Fruit fly (Drosophila melanogaster) whole organism, prepupa: ENCODE data around the gene scpr-C.
A peak's percentile ranks its signal among the peaks of the same experiment; 100 is the strongest.

Source experiments
- Blimp-1 ChIP-seq: fragments of 200-800 bp; sonication (Bioruptor generic); optimal IDR thresholded peaks from 3 replicates; lab custom pipeline; 2017; ENCODE audit warnings: missing biosample characterization, missing genetic modification characterization, mild to moderate bottlenecking, moderate library complexity, missing genetic modification reagents
- CG10631 ChIP-seq: fragments of 200-800 bp; sonication (Bioruptor generic); optimal IDR thresholded peaks from 2 replicates; lab custom pipeline; 2016; ENCODE audit warnings: missing biosample characterization, missing genetic modification characterization
- CG10669 ChIP-seq: fragments of 200-800 bp; sonication (Bioruptor generic); optimal IDR thresholded peaks from 3 replicates; lab custom pipeline; 2018; ENCODE audit warnings: missing biosample characterization, mild to moderate bottlenecking, missing genetic modification characterization, moderate library complexity
- CG11294 ChIP-seq: fragments of 200-800 bp; sonication (Bioruptor generic); IDR thresholded peaks from 2 replicates; pipeline ENCODE4 v1.3.6; 2022; ENCODE audit warnings: missing biosample characterization, missing genetic modification characterization
- CG11762 ChIP-seq: fragments of 200-800 bp; sonication (Bioruptor generic); optimal IDR thresholded peaks from 3 replicates; lab custom pipeline; 2016; ENCODE audit warnings: missing biosample characterization, missing genetic modification characterization; ENCODE audit not compliant: insufficient read depth
- CG15336 ChIP-seq: fragments of 200-800 bp; sonication (Bioruptor generic); IDR thresholded peaks from 2 replicates; pipeline ENCODE4 v1.3.6; 2022; ENCODE audit warnings: missing biosample characterization, missing genetic modification characterization
- CG1621 ChIP-seq: fragments of 200-800 bp; sonication (Bioruptor generic); optimal IDR thresholded peaks from 3 replicates; lab custom pipeline; 2018; ENCODE audit warnings: missing biosample characterization, mild to moderate bottlenecking, missing genetic modification characterization
- CG16779 ChIP-seq: fragments of 200-800 bp; sonication (Bioruptor generic); optimal IDR thresholded peaks from 3 replicates; lab custom pipeline; 2017; ENCODE audit warnings: missing biosample characterization, mild to moderate bottlenecking, missing genetic modification characterization
- CG3032 ChIP-seq: fragments of 200-800 bp; optimal IDR thresholded peaks from 2 replicates; lab custom pipeline; 2019; ENCODE audit warnings: missing biosample characterization, mild to moderate bottlenecking, missing genetic modification characterization, moderate library complexity
- CG31627 ChIP-seq: fragments of 200-800 bp; sonication (Bioruptor generic); optimal IDR thresholded peaks from 3 replicates; lab custom pipeline; 2016; ENCODE audit warnings: missing biosample characterization, missing genetic modification characterization
- CG32006 ChIP-seq: fragments of 200-800 bp; sonication (Bioruptor generic); optimal IDR thresholded peaks from 3 replicates; lab custom pipeline; 2017; ENCODE audit warnings: missing biosample characterization, mild to moderate bottlenecking, missing genetic modification characterization
- CG34406 ChIP-seq: fragments of 200-800 bp; sonication (Bioruptor generic); optimal IDR thresholded peaks from 3 replicates; lab custom pipeline; 2016; ENCODE audit warnings: missing biosample characterization, missing genetic modification characterization
- CG3919 ChIP-seq: fragments of 200-800 bp; sonication (Bioruptor generic); optimal IDR thresholded peaks from 3 replicates; lab custom pipeline; 2016; ENCODE audit warnings: missing biosample characterization, missing genetic modification characterization
- CG6163 ChIP-seq: fragments of 200-800 bp; sonication (Bioruptor generic); IDR thresholded peaks from 3 replicates; pipeline ENCODE4 v1.3.6; 2022; ENCODE audit warnings: missing biosample characterization, missing genetic modification characterization
- CG6276 ChIP-seq: fragments of 200-800 bp; sonication (Bioruptor generic); optimal IDR thresholded peaks from 2 replicates; lab custom pipeline; 2017; ENCODE audit warnings: missing biosample characterization, mild to moderate bottlenecking, missing genetic modification characterization
- CG6792 ChIP-seq: fragments of 200-800 bp; sonication (Bioruptor generic); optimal IDR thresholded peaks from 3 replicates; lab custom pipeline; 2016; ENCODE audit warnings: missing biosample characterization, missing genetic modification characterization
- CG6808 ChIP-seq: fragments of 200-800 bp; sonication (Bioruptor generic); optimal IDR thresholded peaks from 3 replicates; lab custom pipeline; 2017; ENCODE audit warnings: missing biosample characterization, missing genetic modification characterization, mild to moderate bottlenecking, moderate library complexity, missing genetic modification reagents
- CG6854 ChIP-seq: fragments of 200-800 bp; sonication (Bioruptor generic); optimal IDR thresholded peaks from 2 replicates; lab custom pipeline; 2017; ENCODE audit warnings: missing biosample characterization, mild to moderate bottlenecking, missing genetic modification characterization
- CG7368 ChIP-seq: fragments of 200-800 bp; sonication (Bioruptor generic); optimal IDR thresholded peaks from 3 replicates; lab custom pipeline; 2016; ENCODE audit warnings: missing biosample characterization, missing genetic modification characterization
- CG8119 ChIP-seq: fragments of 200-800 bp; sonication (Bioruptor generic); IDR thresholded peaks from 3 replicates; pipeline ENCODE4 v1.3.6; 2022; ENCODE audit warnings: missing biosample characterization, missing genetic modification characterization
- CG8319 ChIP-seq: fragments of 200-800 bp; sonication (Bioruptor generic); optimal IDR thresholded peaks from 3 replicates; lab custom pipeline; 2016; ENCODE audit warnings: missing biosample characterization, missing genetic modification characterization
- CG8632 ChIP-seq: fragments of 200-800 bp; sonication (Bioruptor generic); optimal IDR thresholded peaks from 3 replicates; lab custom pipeline; 2016; ENCODE audit warnings: missing biosample characterization, missing genetic modification characterization
- Eip78C ChIP-seq: fragments of 200-800 bp; sonication (Bioruptor generic); peaks from one replicate; lab custom pipeline; 2016; ENCODE audit warnings: missing biosample characterization, missing genetic modification characterization
- Eip93F ChIP-seq: fragments of 200-800 bp; sonication (Bioruptor generic); optimal IDR thresholded peaks from 2 replicates; lab custom pipeline; 2016; ENCODE audit warnings: missing biosample characterization, mild to moderate bottlenecking, missing genetic modification characterization
- Ets21C ChIP-seq: fragments of 200-800 bp; sonication (Bioruptor generic); optimal IDR thresholded peaks from 3 replicates; lab custom pipeline; 2016; ENCODE audit warnings: missing biosample characterization, missing genetic modification characterization
- Ets96B ChIP-seq: fragments of 200-800 bp; optimal IDR thresholded peaks from 2 replicates; lab custom pipeline; 2019; ENCODE audit warnings: missing biosample characterization, mild to moderate bottlenecking, missing genetic modification characterization, moderate library complexity
- Gug ChIP-seq: fragments of 200-800 bp; sonication (Bioruptor generic); IDR thresholded peaks from 2 replicates; pipeline ENCODE4 v1.3.6; 2022; ENCODE audit warnings: missing biosample characterization, missing genetic modification characterization
- Hr38 ChIP-seq: sonication (Bioruptor generic); optimal IDR thresholded peaks from 2 replicates; lab custom pipeline; 2016; ENCODE audit warnings: missing biosample characterization, missing genetic modification characterization
- Hr39 ChIP-seq: fragments of 200-800 bp; sonication (Bioruptor generic); optimal IDR thresholded peaks from 2 replicates; lab custom pipeline; 2016; ENCODE audit warnings: missing biosample characterization, missing genetic modification characterization
- Hr4 ChIP-seq: fragments of 200-800 bp; sonication (Bioruptor generic); optimal IDR thresholded peaks from 3 replicates; lab custom pipeline; 2016; ENCODE audit warnings: missing biosample characterization, missing genetic modification characterization
- Lpt ChIP-seq: fragments of 200-800 bp; sonication (Bioruptor generic); optimal IDR thresholded peaks from 3 replicates; lab custom pipeline; 2016; ENCODE audit warnings: missing biosample characterization, missing genetic modification characterization
- OdsH ChIP-seq: fragments of 200-800 bp; sonication (Bioruptor generic); optimal IDR thresholded peaks from 3 replicates; lab custom pipeline; 2016; ENCODE audit warnings: missing biosample characterization, missing genetic modification characterization
- Smox ChIP-seq: fragments of 200-800 bp; sonication (Bioruptor generic); optimal IDR thresholded peaks from 3 replicates; lab custom pipeline; 2016; ENCODE audit warnings: missing biosample characterization, missing genetic modification characterization
- Sox102F ChIP-seq: fragments of 200-800 bp; sonication (Bioruptor generic); optimal IDR thresholded peaks from 2 replicates; lab custom pipeline; 2016; ENCODE audit warnings: missing biosample characterization, mild to moderate bottlenecking, missing genetic modification characterization
- Sox15 ChIP-seq: fragments of 200-800 bp; sonication (Bioruptor generic); optimal IDR thresholded peaks from 3 replicates; lab custom pipeline; 2016; ENCODE audit warnings: missing biosample characterization, missing genetic modification characterization
- achi ChIP-seq: fragments of 200-800 bp; sonication (Bioruptor generic); optimal IDR thresholded peaks from 3 replicates; lab custom pipeline; 2016; ENCODE audit warnings: missing biosample characterization, missing genetic modification characterization
- acj6 ChIP-seq: fragments of 200-800 bp; sonication (Bioruptor generic); optimal IDR thresholded peaks from 3 replicates; lab custom pipeline; 2016; ENCODE audit warnings: missing biosample characterization, missing genetic modification characterization
- dac ChIP-seq: fragments of 200-800 bp; sonication (Bioruptor generic); optimal IDR thresholded peaks from 2 replicates; lab custom pipeline; 2017; ENCODE audit warnings: missing biosample characterization, mild to moderate bottlenecking, missing genetic modification characterization
- esn ChIP-seq: fragments of 200-800 bp; sonication (Bioruptor generic); optimal IDR thresholded peaks from 2 replicates; lab custom pipeline; 2016; ENCODE audit warnings: missing biosample characterization, mild to moderate bottlenecking, missing genetic modification characterization, moderate library complexity
- fd59A ChIP-seq: fragments of 200-800 bp; sonication (Bioruptor generic); optimal IDR thresholded peaks from 2 replicates; lab custom pipeline; 2017; ENCODE audit warnings: missing biosample characterization, mild to moderate bottlenecking, missing genetic modification characterization, missing genetic modification reagents
- fd85E ChIP-seq: fragments of 200-800 bp; sonication (Bioruptor generic); optimal IDR thresholded peaks from 3 replicates; lab custom pipeline; 2016; ENCODE audit warnings: missing biosample characterization, missing genetic modification characterization
- fkh ChIP-seq: fragments of 200-800 bp; sonication (Bioruptor generic); optimal IDR thresholded peaks from 3 replicates; lab custom pipeline; 2017; ENCODE audit warnings: missing biosample characterization, mild to moderate bottlenecking, missing genetic modification characterization, moderate library complexity
- lz ChIP-seq: fragments of 200-800 bp; sonication (Bioruptor generic); optimal IDR thresholded peaks from 3 replicates; lab custom pipeline; 2016; ENCODE audit warnings: missing biosample characterization, missing genetic modification characterization
- net ChIP-seq: fragments of 200-800 bp; sonication (Bioruptor generic); optimal IDR thresholded peaks from 3 replicates; lab custom pipeline; 2016; ENCODE audit warnings: missing biosample characterization, missing genetic modification characterization
- pdm3 ChIP-seq: fragments of 200-800 bp; sonication (Bioruptor generic); optimal IDR thresholded peaks from 3 replicates; lab custom pipeline; 2016; ENCODE audit warnings: missing biosample characterization, missing genetic modification characterization
- spab ChIP-seq: fragments of 200-800 bp; sonication (Bioruptor generic); optimal IDR thresholded peaks from 2 replicates; lab custom pipeline; 2017; ENCODE audit warnings: missing biosample characterization, mild to moderate bottlenecking, missing genetic modification characterization, missing genetic modification reagents
- ss ChIP-seq, 2 experiments: fragments of 200-800 bp; sonication (Bioruptor generic); optimal IDR thresholded peaks; 2 replicates in 1 of 2; 3 replicates in 1 of 2; lab custom pipeline; 2017 to 2018; ENCODE audit warnings: mild to moderate bottlenecking in 2 of 2, missing biosample characterization in 2 of 2, missing genetic modification characterization in 2 of 2, moderate library complexity in 1 of 2
- svp ChIP-seq: fragments of 200-800 bp; sonication (Bioruptor generic); peaks from one replicate; lab custom pipeline; 2016; ENCODE audit warnings: missing biosample characterization, missing genetic modification characterization
- topi ChIP-seq: fragments of 200-800 bp; sonication (Bioruptor generic); optimal IDR thresholded peaks from 3 replicates; lab custom pipeline; 2016; ENCODE audit warnings: missing biosample characterization, missing genetic modification characterization
- vri ChIP-seq: fragments of 200-800 bp; sonication (Bioruptor generic); optimal IDR thresholded peaks from 3 replicates; lab custom pipeline; 2016; ENCODE audit warnings: missing biosample characterization, mild to moderate bottlenecking, missing genetic modification characterization

scpr-C gene

dm6 chr3R:11224478-11224877 lies 842 bp upstream of the scpr-C start:
- TF ChIP-seq Ets21C (no peak), acj6 (GFP tag; lab: Kevin White, UChicago) (no peak), Lpt (GFP tag; lab: Kevin White, UChicago) (no peak), spab (GFP tag; lab: Kevin White, UChicago) (no peak), CG6808 (GFP tag; lab: Kevin White, UChicago) (no peak), CG3919 (GFP tag; lab: Kevin White, UChicago) (no peak)
- TF ChIP-seq, all 60 proteins: peak for 0

DNA sequence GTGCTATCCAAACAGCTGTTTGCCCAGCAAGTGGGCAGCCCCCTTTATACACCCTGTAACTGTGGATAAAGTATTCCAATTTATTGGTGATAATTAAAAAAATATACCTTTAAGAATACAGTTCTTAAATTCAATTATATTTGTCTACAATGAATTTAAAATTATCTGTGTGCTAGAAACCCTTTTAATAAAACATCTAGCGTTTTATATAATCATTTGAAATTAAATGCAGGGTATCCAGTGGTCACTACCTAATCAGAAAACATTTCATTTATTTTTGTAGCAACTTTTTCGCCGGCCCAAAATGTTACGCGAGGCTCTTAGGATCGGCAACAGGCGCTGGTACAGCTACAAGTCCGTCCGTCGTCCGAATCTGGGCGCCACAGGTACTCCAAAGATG lies 1.2 kb downstream of the scpr-C start, which contains the start of gene CG17726:
Gene CG17726, plus strand, starts transcription at position 267 of the 400 bp plus-strand sequence.
- TF ChIP-seq CG8632 (GFP tag; lab: Kevin White, UChicago) (peak; percentile 97), esn (peak; percentile 98), lz (GFP tag; lab: Kevin White, UChicago) (peak; percentile 97), acj6 (GFP tag; lab: Kevin White, UChicago) (peak; percentile 97), net (GFP tag; lab: Kevin White, UChicago) (peak; percentile 96), CG10669 (peak; percentile 94), CG15336 (GFP tag; lab: Robert Waterston, UW) (peak; percentile 99), dac (GFP tag; lab: Kevin White, UChicago) (peak; percentile 71), CG6808 (GFP tag; lab: Kevin White, UChicago) (peak; percentile 89), Smox (peak; percentile 97), CG10631 (no peak), Gug (peak; percentile 96), Blimp-1 (GFP tag; lab: Kevin White, UChicago) (peak; percentile 80), vri (GFP tag; lab: Kevin White, UChicago) (no peak), Sox102F (GFP tag; lab: Kevin White, UChicago) (peak; percentile 92), fd59A (peak; percentile 90), Hr38 (GFP tag; lab: Kevin White, UChicago) (no peak), Hr39 (GFP tag; lab: Kevin White, UChicago) (peak; percentile 95), CG6792 (GFP tag; lab: Kevin White, UChicago) (peak; percentile 97), CG1621 (peak; percentile 93), fd85E (GFP tag; lab: Kevin White, UChicago) (no peak), CG8119 (peak; percentile 99), CG6854 (peak; percentile 89), CG8319 (GFP tag; lab: Kevin White, UChicago) (no peak), CG16779 (tag; lab: Kevin White, UChicago) (no peak), svp (GFP tag; lab: Kevin White, UChicago) (peak; percentile 98), ss (GFP tag; optimal IDR thresholded peaks at IDR 0.05; lab: Kevin White, UChicago) (peak in 1 of 2 experiments; percentile 96), pdm3 (GFP tag; lab: Kevin White, UChicago) (peak; percentile 97), CG6276 (no peak), CG3919 (GFP tag; lab: Kevin White, UChicago) (peak; percentile 97), OdsH (GFP tag; lab: Kevin White, UChicago) (peak; percentile 97), CG31627 (GFP tag; lab: Kevin White, UChicago) (peak; percentile 97), CG11762 (GFP tag; lab: Kevin White, UChicago) (no peak), Eip78C (peak; percentile 99), Ets96B (tag; lab: Kevin White, UChicago) (peak; percentile 97), CG34406 (GFP tag; lab: Kevin White, UChicago) (peak; percentile 99), topi (GFP tag; lab: Kevin White, UChicago) (peak; percentile 97), Eip93F (peak; percentile 76), achi (GFP tag; lab: Kevin White, UChicago) (peak; percentile 96), CG3032 (peak; percentile 98), Hr4 (GFP tag; lab: Kevin White, UChicago) (no peak), CG11294 (peak; percentile 95), CG7368 (peak; percentile 94), fkh (GFP tag; lab: Kevin White, UChicago) (no peak), CG6163 (GFP tag; lab: Robert Waterston, UW) (peak; percentile 99), Sox15 (GFP tag; lab: Kevin White, UChicago) (peak; percentile 94), CG32006 (GFP tag; lab: Kevin White, UChicago) (peak; percentile 94)
